Fruit fly (Drosophila melanogaster) whole organism, embryonic: ENCODE measurements around the gene Nepl12.

Experiments
- Awh ChIP-seq: fragments of 200-800 bp; sonication (Bioruptor generic); IDR thresholded peaks from 2 replicates; pipeline ENCODE4, ENCODE4 v1.3.6; 2022; ENCODE audit warnings: missing biosample characterization, missing genetic modification characterization
- C15 ChIP-seq: fragments of 200-800 bp; sonication (Bioruptor generic); IDR thresholded peaks from 3 replicates; pipeline ENCODE4 v1.3.6; 2022; ENCODE audit warnings: missing biosample characterization, missing genetic modification characterization
- CG10321 ChIP-seq: fragments of 200-800 bp; sonication (Bioruptor generic); IDR thresholded peaks from 2 replicates; pipeline ENCODE4 v1.3.6; 2022; ENCODE audit warnings: missing biosample characterization, missing genetic modification characterization
- CG11504 ChIP-seq: fragments of 200-800 bp; sonication (Bioruptor generic); optimal IDR thresholded peaks from 3 replicates; lab custom pipeline; 2019; ENCODE audit warnings: missing biosample characterization, mild to moderate bottlenecking, missing genetic modification characterization, moderate library complexity
- CG11723 ChIP-seq: fragments of 200-800 bp; sonication (Bioruptor generic); optimal IDR thresholded peaks from 2 replicates; lab custom pipeline; 2017; ENCODE audit warnings: missing biosample characterization, mild to moderate bottlenecking, missing genetic modification characterization
- CG12155 ChIP-seq: fragments of 200-800 bp; sonication (Bioruptor generic); optimal IDR thresholded peaks from 3 replicates; lab custom pipeline; 2016; ENCODE audit warnings: missing biosample characterization, missing genetic modification characterization
- CG14441 ChIP-seq: fragments of 200-800 bp; sonication (Bioruptor generic); IDR thresholded peaks from 2 replicates; pipeline ENCODE4 v1.3.6; 2022; ENCODE audit warnings: missing biosample characterization, missing genetic modification characterization
- CG18764 ChIP-seq: fragments of 200-800 bp; sonication (Bioruptor generic); optimal IDR thresholded peaks from 3 replicates; lab custom pipeline; 2016; ENCODE audit warnings: missing biosample characterization, missing genetic modification characterization
- CG2120 ChIP-seq: fragments of 200-800 bp; sonication (Bioruptor generic); optimal IDR thresholded peaks from 3 replicates; lab custom pipeline; 2016; ENCODE audit warnings: missing biosample characterization, missing genetic modification characterization
- CG2129 ChIP-seq: fragments of 200-800 bp; sonication (Bioruptor generic); IDR thresholded peaks from 2 replicates; pipeline ENCODE4 v1.3.6; 2022; ENCODE audit warnings: missing biosample characterization, missing genetic modification characterization; ENCODE audit not compliant: partially characterized antibody
- CG2199 ChIP-seq: fragments of 200-800 bp; sonication (Bioruptor generic); IDR thresholded peaks from 3 replicates; pipeline ENCODE4 v1.3.6; 2022; ENCODE audit warnings: missing biosample characterization, missing genetic modification characterization
- CG30431 ChIP-seq: fragments of 200-800 bp; sonication (Bioruptor generic); optimal IDR thresholded peaks from 2 replicates; lab custom pipeline; 2017; ENCODE audit warnings: missing biosample characterization, missing genetic modification characterization
- CG33213 ChIP-seq: fragments of 200-800 bp; sonication (Bioruptor generic); optimal IDR thresholded peaks from 3 replicates; lab custom pipeline; 2016; ENCODE audit warnings: missing biosample characterization, missing genetic modification characterization
- CG3726 ChIP-seq: fragments of 200-800 bp; sonication (Bioruptor generic); IDR thresholded peaks from 3 replicates; pipeline ENCODE4, ENCODE4 v1.3.6; 2022; ENCODE audit warnings: missing biosample characterization, missing genetic modification characterization
- CG4404 ChIP-seq: fragments of 200-800 bp; sonication (Bioruptor generic); IDR thresholded peaks from 2 replicates; pipeline ENCODE4 v1.3.6; 2022; ENCODE audit warnings: missing biosample characterization, missing genetic modification characterization
- CG4820 ChIP-seq: fragments of 200-800 bp; sonication (Bioruptor generic); optimal IDR thresholded peaks from 3 replicates; lab custom pipeline; 2016; ENCODE audit warnings: missing biosample characterization, missing genetic modification characterization
- CG5180 ChIP-seq: fragments of 200-800 bp; sonication (Bioruptor generic); optimal IDR thresholded peaks from 3 replicates; lab custom pipeline; 2017; ENCODE audit warnings: missing biosample characterization, missing genetic modification characterization, mild to moderate bottlenecking, moderate library complexity, missing genetic modification reagents
- CG6813 ChIP-seq: fragments of 200-800 bp; sonication (Bioruptor generic); optimal IDR thresholded peaks from 2 replicates; lab custom pipeline; 2017; ENCODE audit warnings: missing biosample characterization, missing genetic modification characterization, mild to moderate bottlenecking, moderate library complexity, missing genetic modification reagents
- CG7963 ChIP-seq: fragments of 200-800 bp; sonication (Bioruptor generic); IDR thresholded peaks from 3 replicates; pipeline ENCODE4 v1.3.6; 2022; ENCODE audit warnings: missing biosample characterization, missing genetic modification characterization; ENCODE audit not compliant: partially characterized antibody
- CG8944 ChIP-seq: fragments of 200-800 bp; sonication (Bioruptor generic); optimal IDR thresholded peaks from 3 replicates; lab custom pipeline; 2016; ENCODE audit warnings: missing biosample characterization, missing genetic modification characterization
- Doc2 ChIP-seq: fragments of 200-800 bp; sonication (Bioruptor generic); IDR thresholded peaks from 2 replicates; pipeline ENCODE4 v1.3.6; 2022; ENCODE audit warnings: missing biosample characterization, missing genetic modification characterization
- Dref ChIP-seq: fragments of 200-800 bp; sonication (Bioruptor generic); IDR thresholded peaks from 2 replicates; pipeline ENCODE4 v1.3.6; 2022; ENCODE audit warnings: missing biosample characterization, missing genetic modification characterization
- E2f1 ChIP-seq: fragments of 200-800 bp; sonication (Bioruptor generic); IDR thresholded peaks from 2 replicates; pipeline ENCODE4 v1.3.6; 2022; ENCODE audit warnings: missing biosample characterization, missing genetic modification characterization
- Elba2 ChIP-seq: fragments of 200-800 bp; sonication (Bioruptor generic); optimal IDR thresholded peaks from 3 replicates; lab custom pipeline; 2016; ENCODE audit warnings: missing biosample characterization, missing genetic modification characterization
- Ets65A ChIP-seq: fragments of 200-800 bp; sonication (Bioruptor generic); peaks from one replicate; lab custom pipeline; 2016; ENCODE audit warnings: missing biosample characterization, missing genetic modification characterization
- HLH54F ChIP-seq: fragments of 200-800 bp; sonication (Bioruptor generic); optimal IDR thresholded peaks from 3 replicates; lab custom pipeline; 2016; ENCODE audit warnings: missing biosample characterization, missing genetic modification characterization
- HmgZ ChIP-seq: fragments of 200-800 bp; sonication (Bioruptor generic); optimal IDR thresholded peaks from 2 replicates; lab custom pipeline; 2018; ENCODE audit warnings: missing biosample characterization, mild to moderate bottlenecking, missing genetic modification characterization
- Hsf ChIP-seq: fragments of 200-800 bp; sonication (Bioruptor generic); optimal IDR thresholded peaks from 3 replicates; lab custom pipeline; 2016; ENCODE audit warnings: missing biosample characterization, missing genetic modification characterization
- Lim3 ChIP-seq: fragments of 200-800 bp; sonication (Bioruptor generic); IDR thresholded peaks from 2 replicates; pipeline ENCODE4 v1.3.6; 2022; ENCODE audit warnings: missing biosample characterization, missing genetic modification characterization
- Lpt ChIP-seq: fragments of >200 bp; optimal IDR thresholded peaks from 2 replicates; lab custom pipeline; 2018; ENCODE audit warnings: missing biosample characterization, missing genetic modification characterization
- MTF-1 ChIP-seq: fragments of 200-800 bp; sonication (Bioruptor generic); optimal IDR thresholded peaks from 2 replicates; lab custom pipeline; 2018; ENCODE audit warnings: missing biosample characterization, mild to moderate bottlenecking, missing genetic modification characterization, borderline replicate concordance
- Oaz ChIP-seq: fragments of 200-800 bp; sonication (Bioruptor generic); IDR thresholded peaks from 2 replicates; pipeline ENCODE4 v1.3.6; 2022; ENCODE audit warnings: missing biosample characterization, missing genetic modification characterization
- Opbp ChIP-seq: fragments of 200-800 bp; sonication (Bioruptor generic); IDR thresholded peaks from 3 replicates; pipeline ENCODE4 v1.3.6; 2022; ENCODE audit warnings: missing biosample characterization, missing genetic modification characterization; ENCODE audit not compliant: partially characterized antibody
- Stat92E ChIP-seq, 3 experiments: fragments of >200 bp in 2 of 3; fragments of 200-800 bp in 1 of 3; sonication (Bioruptor generic) in 1 of 3; optimal IDR thresholded peaks; 2 replicates each; lab custom pipeline; 2017 to 2019; ENCODE audit warnings: missing biosample characterization in 3 of 3, missing genetic modification characterization in 3 of 3, mild to moderate bottlenecking in 1 of 3, moderate library complexity in 1 of 3
- Trl ChIP-seq, 3 experiments: fragments of >200 bp in 2 of 3; fragments of 200-800 bp in 1 of 3; sonication (Bioruptor generic) in 1 of 3; optimal IDR thresholded peaks; 2 replicates in 1 of 3; 3 replicates in 2 of 3; lab custom pipeline; 2016 to 2017; ENCODE audit warnings: missing biosample characterization in 1 of 3, missing genetic modification characterization in 1 of 3
- cg ChIP-seq: fragments of 200-800 bp; sonication (Bioruptor generic); optimal IDR thresholded peaks from 3 replicates; lab custom pipeline; 2019; ENCODE audit warnings: missing biosample characterization, mild to moderate bottlenecking, missing genetic modification characterization, moderate library complexity
- da ChIP-seq: fragments of 200-800 bp; sonication (Bioruptor generic); optimal IDR thresholded peaks from 2 replicates; lab custom pipeline; 2016; ENCODE audit warnings: missing biosample characterization, missing genetic modification characterization
- fd64A ChIP-seq: fragments of 200-800 bp; sonication (Bioruptor generic); optimal IDR thresholded peaks from 3 replicates; lab custom pipeline; 2018; ENCODE audit warnings: missing biosample characterization, mild to moderate bottlenecking, missing genetic modification characterization
- fu2 ChIP-seq: fragments of 200-800 bp; sonication (Bioruptor generic); optimal IDR thresholded peaks from 2 replicates; lab custom pipeline; 2016; ENCODE audit warnings: missing biosample characterization, missing genetic modification characterization
- gcm2 ChIP-seq: fragments of 200-800 bp; sonication (Bioruptor generic); optimal IDR thresholded peaks from 2 replicates; lab custom pipeline; 2016; ENCODE audit warnings: missing biosample characterization, missing genetic modification characterization
- lbe ChIP-seq: fragments of 200-800 bp; sonication (Bioruptor generic); optimal IDR thresholded peaks from 2 replicates; lab custom pipeline; 2016; ENCODE audit warnings: missing biosample characterization, mild to moderate bottlenecking, missing genetic modification characterization
- lilli ChIP-seq: fragments of 200-800 bp; sonication (Bioruptor generic); optimal IDR thresholded peaks from 3 replicates; lab custom pipeline; 2016; ENCODE audit warnings: missing biosample characterization, missing genetic modification characterization
- org-1 ChIP-seq: fragments of 200-800 bp; sonication (Bioruptor generic); optimal IDR thresholded peaks from 2 replicates; lab custom pipeline; 2017; ENCODE audit warnings: missing biosample characterization, missing genetic modification characterization
- pita ChIP-seq: fragments of 200-800 bp; sonication (Bioruptor generic); optimal IDR thresholded peaks from 2 replicates; lab custom pipeline; 2017; ENCODE audit warnings: missing biosample characterization, mild to moderate bottlenecking, missing genetic modification characterization
- scrt ChIP-seq: fragments of 200-800 bp; sonication (Bioruptor generic); optimal IDR thresholded peaks from 2 replicates; lab custom pipeline; 2018; ENCODE audit warnings: missing biosample characterization, mild to moderate bottlenecking, missing genetic modification characterization, moderate library complexity
- shn ChIP-seq: fragments of 200-800 bp; sonication (Bioruptor generic); optimal IDR thresholded peaks from 3 replicates; lab custom pipeline; 2016; ENCODE audit warnings: missing biosample characterization, missing genetic modification characterization
- sim ChIP-seq: fragments of 200-800 bp; sonication (Bioruptor generic); IDR thresholded peaks from 2 replicates; pipeline ENCODE4 v1.3.6; 2022; ENCODE audit warnings: missing biosample characterization, missing genetic modification characterization
- slp2 ChIP-seq: fragments of 200-800 bp; sonication (Bioruptor generic); optimal IDR thresholded peaks from 2 replicates; lab custom pipeline; 2016; ENCODE audit warnings: missing biosample characterization, missing genetic modification characterization
- sna ChIP-seq: fragments of 200-800 bp; sonication (Bioruptor generic); IDR thresholded peaks from 2 replicates; pipeline ENCODE4 v1.3.6; 2022; ENCODE audit warnings: missing biosample characterization, missing genetic modification characterization; ENCODE audit not compliant: partially characterized antibody
- tll ChIP-seq, 2 experiments: fragments of 200-800 bp in 1 of 2; fragments of >200 bp in 1 of 2; sonication (Bioruptor generic) in 1 of 2; optimal IDR thresholded peaks; 2 replicates each; lab custom pipeline; 2017 to 2019; ENCODE audit warnings: missing biosample characterization in 2 of 2, missing genetic modification characterization in 2 of 2, mild to moderate bottlenecking in 1 of 2, moderate library complexity in 1 of 2
- zfh1 ChIP-seq: fragments of 200-800 bp; sonication (Bioruptor generic); IDR thresholded peaks from 3 replicates; pipeline ENCODE4 v1.3.6; 2022; ENCODE audit warnings: missing biosample characterization, missing genetic modification characterization
- zfh2 ChIP-seq: fragments of 200-800 bp; sonication (Bioruptor generic); optimal IDR thresholded peaks from 2 replicates; lab custom pipeline; 2016; ENCODE audit warnings: missing biosample characterization, missing genetic modification characterization

Gene Nepl12

DNA sequence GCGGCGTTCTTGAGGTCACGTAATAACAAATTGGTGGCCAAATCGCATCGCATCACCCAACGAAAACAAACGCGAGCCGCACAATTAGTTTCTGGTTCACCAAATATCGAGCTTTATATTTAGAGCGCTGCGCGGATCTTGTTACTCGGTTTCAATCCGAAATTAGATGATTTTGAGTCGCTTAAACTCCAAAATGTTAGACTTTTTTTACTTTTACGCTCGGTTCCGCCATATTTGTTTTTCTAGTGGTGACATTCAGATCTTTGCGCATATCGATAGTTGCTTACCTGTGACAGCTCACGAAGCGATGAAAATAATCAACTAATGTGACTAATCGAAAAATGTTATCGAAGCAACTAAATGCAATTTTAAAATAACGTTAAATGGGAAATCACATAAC, 38.0 kb upstream of the Nepl12 start, which contains the start of gene Scm (continued):
- TF ChIP-seq zfh1 (GFP tag; lab: Robert Waterston, UW): no peak
- no peak for TF ChIP-seq fd64A (GFP tag; lab: Kevin White, UChicago)
- no peak for TF ChIP-seq cg (GFP tag; lab: Kevin White, UChicago)
- TF ChIP-seq CG11504 (tag; lab: Kevin White, UChicago): peak; percentile 57
- no peak for TF ChIP-seq C15 (GFP tag; lab: Robert Waterston, UW)
- TF ChIP-seq CG4404: no peak
- TF ChIP-seq CG7963 (GFP tag; lab: Robert Waterston, UW): peak; percentile 93
- TF ChIP-seq CG14441 (GFP tag; lab: Robert Waterston, UW): no peak
- TF ChIP-seq Dref (GFP tag; lab: Robert Waterston, UW): peak; percentile 95
- no peak for TF ChIP-seq CG18764 (GFP tag; lab: Kevin White, UChicago)
- TF ChIP-seq CG11723: no peak
- TF ChIP-seq Ets65A (GFP tag; lab: Kevin White, UChicago): no peak
- no peak for TF ChIP-seq CG5180
- no peak for TF ChIP-seq CG30431 (GFP tag; lab: Kevin White, UChicago)
- TF ChIP-seq MTF-1 (GFP tag; lab: Kevin White, UChicago): no peak
- TF ChIP-seq sna (GFP tag; lab: Robert Waterston, UW): peak; percentile 95
- TF ChIP-seq CG12155 (GFP tag; lab: Kevin White, UChicago): no peak
- no peak for TF ChIP-seq fu2 (GFP tag; lab: Kevin White, UChicago)
- no peak for TF ChIP-seq Trl (optimal IDR thresholded peaks at IDR 0.05; lab: Kevin White, UChicago)
- TF ChIP-seq Trl (GFP tag; optimal IDR thresholded peaks at IDR 0.05; lab: Kevin White, UChicago): no peak
- TF ChIP-seq lilli (GFP tag; lab: Kevin White, UChicago): no peak
- TF ChIP-seq CG2199 (GFP tag; lab: Robert Waterston, UW): no peak
- no peak for TF ChIP-seq shn (GFP tag; lab: Kevin White, UChicago)
- TF ChIP-seq sim (GFP tag; lab: Robert Waterston, UW): no peak
- peak; percentile 93 for TF ChIP-seq Opbp
- TF ChIP-seq Hsf (GFP tag; lab: Kevin White, UChicago): no peak
- TF ChIP-seq CG4820 (GFP tag; lab: Kevin White, UChicago): no peak
- TF ChIP-seq CG2120 (GFP tag; lab: Kevin White, UChicago): no peak
- TF ChIP-seq CG33213 (GFP tag; lab: Kevin White, UChicago): no peak
- TF ChIP-seq scrt (GFP tag; lab: Kevin White, UChicago): peak; percentile 23
- TF ChIP-seq pita (GFP tag; lab: Kevin White, UChicago): no peak
- no peak for TF ChIP-seq Awh (GFP tag; lab: Robert Waterston, UW)
- peak in 1 of 3 experiments; percentile 11 for TF ChIP-seq Stat92E (GFP tag; optimal IDR thresholded peaks at IDR 0.05; lab: Kevin White, UChicago)
- TF ChIP-seq CG2129 (GFP tag; lab: Robert Waterston, UW): peak; percentile 61; the same call in 1 of the 2 replicates
- TF ChIP-seq Lpt (GFP tag; lab: Kevin White, UChicago): no peak
- TF ChIP-seq HmgZ (tag; lab: Kevin White, UChicago): peak; percentile 70
- no peak for TF ChIP-seq da
- peak; percentile 41 for TF ChIP-seq lbe (GFP tag; lab: Kevin White, UChicago)
- no peak for TF ChIP-seq CG3726
- TF ChIP-seq HLH54F (GFP tag; lab: Kevin White, UChicago): no peak
- TF ChIP-seq tll (GFP tag; optimal IDR thresholded peaks at IDR 0.05; lab: Kevin White, UChicago): no peak
- no peak for TF ChIP-seq Elba2 (GFP tag; lab: Kevin White, UChicago)
- no peak for TF ChIP-seq Doc2 (GFP tag; lab: Robert Waterston, UW)
- no peak for TF ChIP-seq zfh2 (GFP tag; lab: Kevin White, UChicago)
- TF ChIP-seq E2f1 (GFP tag; lab: Robert Waterston, UW): no peak
- TF ChIP-seq CG6813 (GFP tag; lab: Kevin White, UChicago): no peak
- TF ChIP-seq Lim3 (GFP tag; lab: Robert Waterston, UW): no peak
- no peak for TF ChIP-seq CG10321
- TF ChIP-seq gcm2 (GFP tag; lab: Kevin White, UChicago): no peak
- no peak for TF ChIP-seq CG8944 (GFP tag; lab: Kevin White, UChicago)
- TF ChIP-seq Oaz (GFP tag; lab: Robert Waterston, UW): no peak
- TF ChIP-seq slp2 (GFP tag; lab: Kevin White, UChicago): no peak
- TF ChIP-seq org-1: no peak
